Fruit fly (Drosophila melanogaster): ENCODE measurements around the gene CG1572.
"Not testable (repeated sequence)": the region's sequence is repeated elsewhere in the genome, so short reads cannot be mapped to it uniquely, and the experiment has no call there.

Gene CG1572

dm6 chrX:11600795-11601358 is 42.4 kb upstream of the CG1572 start (continued):
- TF ChIP-seq CG6163 (GFP tag; IDR thresholded peaks at IDR 0.05) (0 out of 3 replicates have a peak, but pooled peaks have one; percentile 13), topi (GFP tag; optimal IDR thresholded peaks at IDR 0.05) (peak; percentile 62), dac (GFP tag; optimal IDR thresholded peaks at IDR 0.05) (no peak), Hr39 (GFP tag; optimal IDR thresholded peaks at IDR 0.05) (peak; percentile 52), CG16779 (tag; optimal IDR thresholded peaks at IDR 0.05) (no peak), Sox15 (GFP tag; optimal IDR thresholded peaks at IDR 0.05) (no peak), vri (GFP tag; optimal IDR thresholded peaks at IDR 0.05) (no peak), Lpt (GFP tag; optimal IDR thresholded peaks at IDR 0.05) (no peak), Smox (GFP tag; optimal IDR thresholded peaks at IDR 0.05) (no peak), CG8632 (GFP tag; optimal IDR thresholded peaks at IDR 0.05) (peak; percentile 40), Sox102F (GFP tag; optimal IDR thresholded peaks at IDR 0.05) (no peak), CG7368 (GFP tag; optimal IDR thresholded peaks at IDR 0.05) (peak; percentile 28), esn (GFP tag; optimal IDR thresholded peaks at IDR 0.05) (peak; percentile 70), CG11762 (GFP tag; optimal IDR thresholded peaks at IDR 0.05; ENCODE audit: insufficient read depth) (peak; percentile 32), CG8319 (GFP tag; optimal IDR thresholded peaks at IDR 0.05) (peak; percentile 6), fkh (GFP tag; optimal IDR thresholded peaks at IDR 0.05) (no peak), Ets21C (GFP tag; optimal IDR thresholded peaks at IDR 0.05) (peak; percentile 22), CG8119 (GFP tag; IDR thresholded peaks at IDR 0.05) (no peak), svp (GFP tag) (peak; percentile 90), CG1621 (tag; optimal IDR thresholded peaks at IDR 0.05) (no peak), eg (GFP tag; IDR thresholded peaks at IDR 0.05) (peak; percentile 51; the same call in 2 of the 3 replicates), Hr38 (GFP tag; optimal IDR thresholded peaks at IDR 0.05) (no peak), CG34406 (GFP tag; optimal IDR thresholded peaks at IDR 0.05) (peak; percentile 56), CG15336 (GFP tag; IDR thresholded peaks at IDR 0.05) (no peak)

DNA sequence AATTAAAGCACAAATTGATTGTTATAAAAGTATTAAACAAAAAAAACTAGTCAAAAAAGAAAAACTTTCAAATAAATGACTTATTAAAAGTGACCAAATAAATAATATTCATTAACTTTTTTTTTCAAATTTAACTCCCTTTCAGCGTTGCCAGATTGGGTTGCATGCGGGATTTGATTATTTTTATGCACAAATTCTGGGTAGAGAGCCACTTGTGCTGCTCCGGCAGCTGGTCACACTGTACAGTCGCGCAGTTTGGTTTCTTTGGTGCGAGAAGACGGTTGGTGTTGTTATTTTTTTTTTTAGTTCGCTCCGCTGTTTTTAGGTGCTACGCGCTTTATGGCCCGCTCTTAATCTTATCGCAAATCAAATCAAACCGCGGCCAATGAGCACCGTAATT is 41.1 kb upstream of the CG1572 start, which contains the start of gene rho-4:
Gene rho-4 (plus strand): TSS at position 250 of the 400 bp plus-strand sequence.
- TF ChIP-seq pdm3, Hr38, lz (GFP tag; optimal IDR thresholded peaks at IDR 0.05): not testable (repeated sequence)

- TF ChIP-seq Sox102F (GFP tag; optimal IDR thresholded peaks at IDR 0.05): no peak
- TF ChIP-seq Hr39 (GFP tag; optimal IDR thresholded peaks at IDR 0.05): no peak
- no peak for TF ChIP-seq esn (GFP tag; optimal IDR thresholded peaks at IDR 0.05)
- TF ChIP-seq pdm3 (GFP tag; optimal IDR thresholded peaks at IDR 0.05): no peak
- no peak for TF ChIP-seq CG11902 (GFP tag; optimal IDR thresholded peaks at IDR 0.05)
- no peak for TF ChIP-seq CG11294 (GFP tag; IDR thresholded peaks at IDR 0.05)
- TF ChIP-seq CG3919 (GFP tag; optimal IDR thresholded peaks at IDR 0.05): no peak
- TF ChIP-seq CG7368 (GFP tag; optimal IDR thresholded peaks at IDR 0.05): no peak
- TF ChIP-seq ss (GFP tag; optimal IDR thresholded peaks at IDR 0.05): no peak
- TF ChIP-seq acj6 (GFP tag; optimal IDR thresholded peaks at IDR 0.05): no peak
- no peak for TF ChIP-seq CG16779 (tag; optimal IDR thresholded peaks at IDR 0.05)
These were observed 25.6 kb upstream of the CG1572 start, which contains the start of gene pkm for dm6 chrX:11584075-11584474. TSS of gene pkm (minus strand) at chrX:11584175.

DNA sequence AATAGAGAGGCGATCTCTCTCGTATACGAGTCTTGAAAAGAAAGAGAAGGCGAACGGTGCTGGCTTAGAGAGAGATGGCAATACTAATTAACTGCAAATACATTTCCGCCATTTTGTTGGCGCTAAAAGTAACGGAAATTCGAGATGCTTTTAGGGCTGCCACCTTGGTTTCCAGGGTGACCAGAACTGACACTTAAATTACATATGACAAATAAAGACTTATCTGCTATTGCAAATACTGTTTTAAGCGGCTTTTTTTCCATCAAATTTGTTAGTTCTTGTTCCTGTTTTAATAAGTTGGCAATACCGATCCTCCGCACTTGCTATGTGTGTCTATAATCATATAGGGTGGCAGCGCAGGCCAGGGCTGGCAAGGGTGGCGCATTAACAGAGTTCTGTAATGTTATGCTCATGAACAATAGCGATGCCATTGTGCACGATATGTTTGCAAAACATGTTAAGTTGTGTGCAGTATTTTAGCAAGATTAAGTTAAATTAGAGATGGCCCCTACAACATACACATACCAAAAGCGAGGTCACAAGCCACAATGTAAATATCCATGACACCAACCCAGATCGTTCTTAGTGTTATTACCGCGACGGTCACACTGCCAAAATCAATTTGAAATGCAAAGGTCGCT is 21.9 kb upstream of the CG1572 start, which contains the start of gene nod:
Gene nod (plus strand): TSS at position 573 of the 641 bp plus-strand sequence.
- TF ChIP-seq Lpt (GFP tag; optimal IDR thresholded peaks at IDR 0.05): peak; percentile 28
- TF ChIP-seq pdm3 (GFP tag; optimal IDR thresholded peaks at IDR 0.05): peak; percentile 71
- TF ChIP-seq Gug (GFP tag; IDR thresholded peaks at IDR 0.05): no peak
- peak; percentile 27 for TF ChIP-seq dac (GFP tag; optimal IDR thresholded peaks at IDR 0.05)
- TF ChIP-seq eg (GFP tag; IDR thresholded peaks at IDR 0.05): peak; percentile 39; the same call in 1 of the 3 replicates
- TF ChIP-seq Eip78C (GFP tag): peak; percentile 80
- no peak for TF ChIP-seq Eip93F (GFP tag; optimal IDR thresholded peaks at IDR 0.05)
- no peak for TF ChIP-seq vri (GFP tag; optimal IDR thresholded peaks at IDR 0.05)
- TF ChIP-seq svp (GFP tag): peak; percentile 43
- TF ChIP-seq CG6276 (GFP tag; optimal IDR thresholded peaks at IDR 0.05): no peak
- peak; percentile 45 for TF ChIP-seq CG8319 (GFP tag; optimal IDR thresholded peaks at IDR 0.05)
- no peak for TF ChIP-seq CG32006 (GFP tag; optimal IDR thresholded peaks at IDR 0.05)
- TF ChIP-seq CG16779 (tag; optimal IDR thresholded peaks at IDR 0.05): no peak
- TF ChIP-seq achi (GFP tag; optimal IDR thresholded peaks at IDR 0.05): peak; percentile 56
- no peak for TF ChIP-seq Blimp-1 (GFP tag; optimal IDR thresholded peaks at IDR 0.05)
- peak; percentile 7 for TF ChIP-seq CG1621 (tag; optimal IDR thresholded peaks at IDR 0.05)
- TF ChIP-seq lz (GFP tag; optimal IDR thresholded peaks at IDR 0.05): peak; percentile 62
- peak; percentile 63 for TF ChIP-seq acj6 (GFP tag; optimal IDR thresholded peaks at IDR 0.05)
- peak; percentile 25 for TF ChIP-seq CG8632 (GFP tag; optimal IDR thresholded peaks at IDR 0.05)
- peak; percentile 65 for TF ChIP-seq esn (GFP tag; optimal IDR thresholded peaks at IDR 0.05)
- peak; percentile 69 for TF ChIP-seq OdsH (GFP tag; optimal IDR thresholded peaks at IDR 0.05)
- TF ChIP-seq CG4318 (GFP tag; optimal IDR thresholded peaks at IDR 0.05): no peak
- peak; percentile 38 for TF ChIP-seq CG7368 (GFP tag; optimal IDR thresholded peaks at IDR 0.05)
- peak; percentile 47 for TF ChIP-seq CG3919 (GFP tag; optimal IDR thresholded peaks at IDR 0.05)
- peak; percentile 34 for TF ChIP-seq Sox15 (GFP tag; optimal IDR thresholded peaks at IDR 0.05)
- TF ChIP-seq CG6808 (GFP tag; optimal IDR thresholded peaks at IDR 0.05): no peak
- TF ChIP-seq Met (GFP tag; optimal IDR thresholded peaks at IDR 0.05): no peak

Measured in whole organism, prepupa.